Worm (Caenorhabditis elegans): ENCODE results near the gene adr-2.

DNA sequence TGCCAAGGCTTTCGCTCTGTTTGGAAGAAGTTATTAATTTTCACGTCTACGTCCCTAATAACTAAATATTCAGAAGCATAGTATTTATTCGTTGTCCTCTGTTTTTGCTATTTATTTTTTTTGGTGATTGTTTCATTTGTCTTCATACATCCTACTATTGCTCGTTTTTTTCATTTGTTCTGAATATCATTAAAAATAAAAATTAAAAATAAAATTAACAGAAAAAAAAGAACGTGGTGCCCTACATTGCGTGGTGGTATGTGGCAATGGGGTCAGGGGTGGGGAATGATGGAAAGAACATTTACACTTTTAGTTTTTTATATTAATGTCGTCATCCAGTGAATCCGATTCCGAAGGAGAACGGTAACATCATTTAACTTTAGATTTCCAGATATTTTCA lies 8.4 kb upstream of the adr-2 start, which contains the start of gene ztf-31:
- no peak for TF ChIP-seq Y53G8AR.9 (GFP tag; conservative IDR thresholded peaks at IDR 0.05)
- TF ChIP-seq snpc-1.3 (tag; optimal IDR thresholded peaks at IDR 0.05; ENCODE audit: insufficient read depth): no peak
- no peak for TF ChIP-seq snpc-4 (GFP tag; optimal IDR thresholded peaks at IDR 0.05)
- no peak for TF ChIP-seq snpc-4 (tag; optimal IDR thresholded peaks at IDR 0.05)
- no peak for TF ChIP-seq unc-62 (GFP tag; optimal IDR thresholded peaks at IDR 0.05)
- no peak for TF ChIP-seq sea-2 (GFP tag; IDR thresholded peaks at IDR 0.05)
- no peak for TF ChIP-seq B0035.1 (tag; optimal IDR thresholded peaks at IDR 0.05)
- no peak for TF ChIP-seq rcor-1 (GFP tag; IDR thresholded peaks at IDR 0.05)
- no peak for TF ChIP-seq ama-1 (optimal IDR thresholded peaks at IDR 0.05)
- TF ChIP-seq ama-1 (GFP tag; optimal IDR thresholded peaks at IDR 0.05): no peak
- no peak for TF ChIP-seq efl-1 (GFP tag; optimal IDR thresholded peaks at IDR 0.05)
- TF ChIP-seq him-1 (tag; optimal IDR thresholded peaks at IDR 0.05): no peak
- no peak for TF ChIP-seq ccch-3 (GFP tag; optimal IDR thresholded peaks at IDR 0.05)
- no peak for TF ChIP-seq sdz-38 (tag; optimal IDR thresholded peaks at IDR 0.05)
- no peak for TF ChIP-seq F22D6.2 (tag; optimal IDR thresholded peaks at IDR 0.05)
- TF ChIP-seq ztf-22 (GFP tag; optimal IDR thresholded peaks at IDR 0.05): no peak

Data from whole organism, young adult.